Fruit fly (Drosophila melanogaster): ENCODE measurements around the gene mRpL9.

The mRpL9 gene

dm6 chr3R:15347822-15348221 is 17.3 kb downstream of the mRpL9 start, which contains the start of the genes CG42726 and CG42727 (continued):
- TF ChIP-seq CG11762 (GFP tag; optimal IDR thresholded peaks at IDR 0.05; ENCODE audit: insufficient read depth), result peak; percentile 10
- TF ChIP-seq fd59A (GFP tag; optimal IDR thresholded peaks at IDR 0.05), result no peak
- no peak for TF ChIP-seq CG11902 (GFP tag; optimal IDR thresholded peaks at IDR 0.05)
- no peak for TF ChIP-seq CG16779 (tag; optimal IDR thresholded peaks at IDR 0.05)
- TF ChIP-seq CG7368 (GFP tag; optimal IDR thresholded peaks at IDR 0.05), result no peak
- TF ChIP-seq vri (GFP tag; optimal IDR thresholded peaks at IDR 0.05), result no peak
- TF ChIP-seq Sox15 (GFP tag; optimal IDR thresholded peaks at IDR 0.05), result peak; percentile 13
- TF ChIP-seq dsx (GFP tag; optimal IDR thresholded peaks at IDR 0.05; ENCODE audit: poor library complexity, severe bottlenecking), result no peak
- 0 out of 2 replicates have a peak, but pooled peaks have one; percentile 27 for TF ChIP-seq CG11294 (GFP tag; IDR thresholded peaks at IDR 0.05)
- TF ChIP-seq Gug (GFP tag; IDR thresholded peaks at IDR 0.05), result no peak
- no peak for TF ChIP-seq CG32006 (GFP tag; optimal IDR thresholded peaks at IDR 0.05)
- no peak for TF ChIP-seq CG15336 (GFP tag; IDR thresholded peaks at IDR 0.05)
- TF ChIP-seq CG4318 (GFP tag; optimal IDR thresholded peaks at IDR 0.05), result no peak
- TF ChIP-seq pdm3 (GFP tag; optimal IDR thresholded peaks at IDR 0.05), result no peak
- no peak for TF ChIP-seq spab (GFP tag; optimal IDR thresholded peaks at IDR 0.05)
- no peak for TF ChIP-seq CG9139 (GFP tag; optimal IDR thresholded peaks at IDR 0.05)
- no peak for TF ChIP-seq Smox (GFP tag; optimal IDR thresholded peaks at IDR 0.05)
- peak; percentile 47 for TF ChIP-seq CG10631 (GFP tag; optimal IDR thresholded peaks at IDR 0.05)
- no peak for TF ChIP-seq CG3919 (GFP tag; optimal IDR thresholded peaks at IDR 0.05)
- TF ChIP-seq fkh (GFP tag; optimal IDR thresholded peaks at IDR 0.05), result no peak
- no peak for TF ChIP-seq Met (GFP tag; optimal IDR thresholded peaks at IDR 0.05)
- TF ChIP-seq Sox102F (GFP tag; optimal IDR thresholded peaks at IDR 0.05), result no peak
- TF ChIP-seq acj6 (GFP tag; optimal IDR thresholded peaks at IDR 0.05), result no peak
- TF ChIP-seq CG6808 (GFP tag; optimal IDR thresholded peaks at IDR 0.05), result no peak
- peak; percentile 44 for TF ChIP-seq CG6792 (GFP tag; optimal IDR thresholded peaks at IDR 0.05)
- peak; percentile 44 for TF ChIP-seq CG34406 (GFP tag; optimal IDR thresholded peaks at IDR 0.05)
- no peak for TF ChIP-seq salr (GFP tag; optimal IDR thresholded peaks at IDR 0.05)
- TF ChIP-seq lz (GFP tag; optimal IDR thresholded peaks at IDR 0.05), result peak; percentile 48
- TF ChIP-seq CG31627 (GFP tag; optimal IDR thresholded peaks at IDR 0.05), result peak; percentile 42
- no peak for TF ChIP-seq Lpt (GFP tag; optimal IDR thresholded peaks at IDR 0.05)
- TF ChIP-seq Hr39 (GFP tag; optimal IDR thresholded peaks at IDR 0.05), result no peak
- TF ChIP-seq fd85E (GFP tag; optimal IDR thresholded peaks at IDR 0.05), result no peak
- TF ChIP-seq Ets96B (tag; optimal IDR thresholded peaks at IDR 0.05), result peak; percentile 44
- no peak for TF ChIP-seq CG1621 (tag; optimal IDR thresholded peaks at IDR 0.05)

- TF ChIP-seq Sox102F (GFP tag; optimal IDR thresholded peaks at IDR 0.05) (no peak), CG6276 (GFP tag; optimal IDR thresholded peaks at IDR 0.05) (no peak), net (GFP tag; optimal IDR thresholded peaks at IDR 0.05) (no peak), fkh (GFP tag; optimal IDR thresholded peaks at IDR 0.05) (peak; percentile 96), CG6792 (GFP tag; optimal IDR thresholded peaks at IDR 0.05) (no peak), svp (GFP tag) (no peak), CG8319 (GFP tag; optimal IDR thresholded peaks at IDR 0.05) (no peak), Hr38 (GFP tag; optimal IDR thresholded peaks at IDR 0.05) (no peak), CG3032 (tag; optimal IDR thresholded peaks at IDR 0.05) (peak; percentile 54), spab (GFP tag; optimal IDR thresholded peaks at IDR 0.05) (no peak), CG34406 (GFP tag; optimal IDR thresholded peaks at IDR 0.05) (peak; percentile 24), CG6808 (GFP tag; optimal IDR thresholded peaks at IDR 0.05) (no peak), CG10631 (GFP tag; optimal IDR thresholded peaks at IDR 0.05) (peak; percentile 47), Blimp-1 (GFP tag; optimal IDR thresholded peaks at IDR 0.05) (no peak), salr (GFP tag; optimal IDR thresholded peaks at IDR 0.05) (no peak), Sox14 (GFP tag; optimal IDR thresholded peaks at IDR 0.05) (peak; percentile 44), Gug (GFP tag; IDR thresholded peaks at IDR 0.05) (no peak), CG32006 (GFP tag; optimal IDR thresholded peaks at IDR 0.05) (no peak), CG1621 (tag; optimal IDR thresholded peaks at IDR 0.05) (no peak), vri (GFP tag; optimal IDR thresholded peaks at IDR 0.05) (no peak), Eip75B (GFP tag; optimal IDR thresholded peaks at IDR 0.05) (no peak), CG8632 (GFP tag; optimal IDR thresholded peaks at IDR 0.05) (no peak), Eip78C (GFP tag) (peak; percentile 75), CG11294 (GFP tag; IDR thresholded peaks at IDR 0.05) (no peak), Ets21C (GFP tag; optimal IDR thresholded peaks at IDR 0.05) (no peak), fd85E (GFP tag; optimal IDR thresholded peaks at IDR 0.05) (no peak), lz (GFP tag; optimal IDR thresholded peaks at IDR 0.05) (peak; percentile 8), CG11902 (GFP tag; optimal IDR thresholded peaks at IDR 0.05) (no peak), CG4318 (GFP tag; optimal IDR thresholded peaks at IDR 0.05) (no peak), achi (GFP tag; optimal IDR thresholded peaks at IDR 0.05) (no peak), dsx (GFP tag; optimal IDR thresholded peaks at IDR 0.05; ENCODE audit: poor library complexity, severe bottlenecking) (peak; percentile 7), CG6163 (GFP tag; IDR thresholded peaks at IDR 0.05) (no peak), eg (GFP tag; IDR thresholded peaks at IDR 0.05) (no peak), CG11762 (GFP tag; optimal IDR thresholded peaks at IDR 0.05; ENCODE audit: insufficient read depth) (no peak)
Measured at dm6 chr3R:15350993-15351426, 20.5 kb downstream of the mRpL9 start, which contains the start of the genes Trs33 and Tmtc4. TSS of gene Trs33 (minus strand) at chr3R:15350995. TSS of gene Tmtc4 (plus strand) at chr3R:15351225.
